Worm (Caenorhabditis elegans) whole organism, young adult: ENCODE results near the gene T15B12.1.

Source experiments
- B0019.2 ChIP-seq: fragments of 200-800 bp; sonication (Bioruptor generic); conservative IDR thresholded peaks from 2 replicates; pipeline ENCODE4 v1.3.6; 2022; ENCODE audit warnings: missing genetic modification reagents, missing genetic modification characterization, missing compliant biosample characterization
- B0035.1 ChIP-seq: sonication (generic microtip); optimal IDR thresholded peaks from 2 replicates; lab custom pipeline; 2016; ENCODE audit warnings: missing genetic modification characterization, mild to moderate bottlenecking, missing compliant biosample characterization, missing genotype, missing genetic modification reagents
- C06A6.2 ChIP-seq: fragments of 200-800 bp; sonication (Bioruptor generic); conservative IDR thresholded peaks from 2 replicates; pipeline ENCODE4 v1.3.6; 2022; ENCODE audit warnings: missing genetic modification characterization, missing compliant biosample characterization
- D2030.7 ChIP-seq: fragments of 200-800 bp; sonication (Bioruptor generic); IDR thresholded peaks from 2 replicates; pipeline ENCODE4 v1.3.6; 2022; ENCODE audit warnings: missing genetic modification reagents, missing genetic modification characterization, missing compliant biosample characterization
- F10E7.11 ChIP-seq: sonication (generic microtip); optimal IDR thresholded peaks from 2 replicates; lab custom pipeline; 2017; ENCODE audit warnings: mild to moderate bottlenecking, missing genetic modification characterization, moderate library complexity, missing compliant biosample characterization
- F39B2.1 ChIP-seq: fragments of 200-800 bp; sonication (Bioruptor generic); IDR thresholded peaks from 2 replicates; pipeline ENCODE4 v1.3.6; 2022; ENCODE audit warnings: missing genetic modification reagents, missing genetic modification characterization, missing compliant biosample characterization
- F49E8.2 ChIP-seq: sonication (generic microtip); optimal IDR thresholded peaks from 3 replicates; lab custom pipeline; 2017; ENCODE audit warnings: missing genetic modification characterization, mild to moderate bottlenecking, missing compliant biosample characterization, antibody characterized with exemption, moderate library complexity; ENCODE audit not compliant: insufficient read depth
- F52B5.7 ChIP-seq: sonication (generic microtip); optimal IDR thresholded peaks from 2 replicates; lab custom pipeline; 2016; ENCODE audit warnings: mild to moderate bottlenecking, missing genetic modification characterization, missing compliant biosample characterization
- F57C9.4 ChIP-seq: sonication (generic microtip); optimal IDR thresholded peaks from 2 replicates; lab custom pipeline; 2017; ENCODE audit warnings: mild to moderate bottlenecking, missing genetic modification characterization, missing compliant biosample characterization
- T07F8.4 ChIP-seq: sonication (generic microtip); optimal IDR thresholded peaks from 2 replicates; lab custom pipeline; 2016; ENCODE audit warnings: mild to moderate bottlenecking, missing genetic modification characterization, moderate library complexity, missing compliant biosample characterization
- Y53F4B.3 ChIP-seq: fragments of 200-800 bp; sonication (Bioruptor generic); IDR thresholded peaks from 2 replicates; pipeline ENCODE4 v1.3.6; 2022; ENCODE audit warnings: missing genetic modification reagents, missing genetic modification characterization, missing compliant biosample characterization
- Y53G8AR.9 ChIP-seq: fragments of 200-800 bp; sonication (Bioruptor generic); conservative IDR thresholded peaks from 2 replicates; pipeline ENCODE4 v1.3.6; 2022; ENCODE audit warnings: missing genetic modification reagents, missing genetic modification characterization, missing compliant biosample characterization
- Y95B8A.8 ChIP-seq: fragments of 200-800 bp; sonication (Bioruptor generic); IDR thresholded peaks from 2 replicates; pipeline ENCODE4 v1.3.6; 2022; ENCODE audit warnings: missing genetic modification reagents, missing genetic modification characterization, missing compliant biosample characterization
- ama-1 ChIP-seq, 3 experiments: fragments of 150-350 bp in 1 of 3; sonication (generic microtip) in 2 of 3; optimal IDR thresholded peaks; 2 replicates each; lab custom pipeline; 2014 to 2018; ENCODE audit warnings: missing biosample characterization in 2 of 3, missing genetic modification characterization in 2 of 3, missing genetic modification reagents in 2 of 3
- attf-3 ChIP-seq: fragments of 200-800 bp; sonication (Bioruptor generic); conservative IDR thresholded peaks from 2 replicates; pipeline ENCODE4 v1.3.6; 2022; ENCODE audit warnings: missing genetic modification reagents, missing genetic modification characterization, missing compliant biosample characterization
- bed-2 ChIP-seq: fragments of 200-800 bp; sonication (Bioruptor generic); IDR thresholded peaks from 2 replicates; pipeline ENCODE4 v1.3.6; 2022; ENCODE audit warnings: missing genetic modification reagents, missing genetic modification characterization, missing compliant biosample characterization
- ccch-3 ChIP-seq: fragments of 200-800 bp; sonication (Bioruptor generic); optimal IDR thresholded peaks from 2 replicates; lab custom pipeline; 2018; ENCODE audit warnings: mild to moderate bottlenecking, missing genetic modification characterization, missing compliant biosample characterization
- ceh-100 ChIP-seq: fragments of 200-800 bp; sonication (Bioruptor generic); IDR thresholded peaks from 2 replicates; pipeline ENCODE4 v1.3.6; 2022; ENCODE audit warnings: missing genetic modification reagents, missing genetic modification characterization, missing compliant biosample characterization
- ceh-40 ChIP-seq: fragments of 200-800 bp; sonication (Bioruptor generic); IDR thresholded peaks from 2 replicates; pipeline ENCODE4 v1.3.6; 2022; ENCODE audit warnings: missing genetic modification characterization, missing compliant biosample characterization
- dpff-1 ChIP-seq: sonication (generic microtip); optimal IDR thresholded peaks from 2 replicates; lab custom pipeline; 2017; ENCODE audit warnings: mild to moderate bottlenecking, missing genetic modification characterization, missing compliant biosample characterization
- egl-18 ChIP-seq: fragments of 200-800 bp; sonication (Bioruptor generic); IDR thresholded peaks from 2 replicates; pipeline ENCODE4 v1.3.6; 2022; ENCODE audit warnings: missing genetic modification reagents, missing genetic modification characterization, missing compliant biosample characterization
- ekl-4 ChIP-seq: fragments of 200-800 bp; sonication (Bioruptor generic); IDR thresholded peaks from 2 replicates; pipeline ENCODE4 v1.3.6; 2022; ENCODE audit warnings: missing genetic modification reagents, missing genetic modification characterization, missing compliant biosample characterization
- fkh-3 ChIP-seq: sonication (generic microtip); optimal IDR thresholded peaks from 2 replicates; lab custom pipeline; 2016; ENCODE audit warnings: mild to moderate bottlenecking, missing genetic modification characterization, missing compliant biosample characterization
- gei-17 ChIP-seq: fragments of 200-800 bp; sonication (Bioruptor generic); optimal IDR thresholded peaks from 2 replicates; lab custom pipeline; 2018; ENCODE audit warnings: mild to moderate bottlenecking, missing genetic modification characterization, missing compliant biosample characterization
- hlh-12 ChIP-seq: sonication (generic microtip); optimal IDR thresholded peaks from 2 replicates; lab custom pipeline; 2016; ENCODE audit warnings: missing genetic modification characterization, missing compliant biosample characterization
- hmg-20 ChIP-seq: fragments of 200-800 bp; sonication (Bioruptor generic); IDR thresholded peaks from 2 replicates; pipeline ENCODE4 v1.3.6; 2022; ENCODE audit warnings: missing genetic modification reagents, missing genetic modification characterization, missing compliant biosample characterization
- hrde-1 ChIP-seq: sonication (generic microtip); optimal IDR thresholded peaks from 2 replicates; lab custom pipeline; 2016; ENCODE audit warnings: missing genetic modification characterization, mild to moderate bottlenecking, missing compliant biosample characterization, moderate library complexity, missing genotype, missing genetic modification reagents, borderline replicate concordance
- lag-1 ChIP-seq: fragments of 200-800 bp; sonication (Bioruptor generic); IDR thresholded peaks from 2 replicates; pipeline ENCODE4 v1.3.6; 2022; ENCODE audit warnings: missing genetic modification reagents, missing genetic modification characterization, missing compliant biosample characterization
- let-607 ChIP-seq, 2 experiments: fragments of 200-800 bp in 1 of 2; sonication (Bioruptor generic) in 1 of 2; sonication (generic microtip) in 1 of 2; optimal IDR thresholded peaks; 2 replicates each; lab custom pipeline; 2016 to 2018; ENCODE audit warnings: mild to moderate bottlenecking in 2 of 2, missing compliant biosample characterization in 2 of 2, missing genetic modification characterization in 2 of 2, moderate library complexity in 2 of 2, missing genotype in 1 of 2
- madf-10 ChIP-seq: sonication (generic microtip); optimal IDR thresholded peaks from 2 replicates; lab custom pipeline; 2016; ENCODE audit warnings: mild to moderate bottlenecking, missing genetic modification characterization, missing compliant biosample characterization
- madf-3 ChIP-seq: fragments of 200-800 bp; sonication (Bioruptor generic); IDR thresholded peaks from 2 replicates; pipeline ENCODE4 v1.3.6; 2022; ENCODE audit warnings: missing genetic modification reagents, missing genetic modification characterization, missing compliant biosample characterization
- madf-6 ChIP-seq: fragments of 200-800 bp; sonication (Bioruptor generic); IDR thresholded peaks from 2 replicates; pipeline ENCODE4 v1.3.6; 2022; ENCODE audit warnings: missing genetic modification reagents, missing genetic modification characterization, missing compliant biosample characterization
- mcd-1 ChIP-seq: fragments of 200-800 bp; sonication (Bioruptor generic); IDR thresholded peaks from 2 replicates; pipeline ENCODE4 v1.3.6; 2022; ENCODE audit warnings: missing genetic modification reagents, missing genetic modification characterization, missing compliant biosample characterization
- nfya-1 ChIP-seq: sonication (generic microtip); optimal IDR thresholded peaks from 2 replicates; lab custom pipeline; 2017; ENCODE audit warnings: antibody characterized with exemption, missing compliant biosample characterization, missing genetic modification characterization, borderline replicate concordance; ENCODE audit not compliant: insufficient read depth
- nfyb-1 ChIP-seq: fragments of 200-800 bp; sonication (Bioruptor generic); IDR thresholded peaks from 2 replicates; pipeline ENCODE4 v1.3.6; 2022; ENCODE audit warnings: missing genetic modification reagents, missing genetic modification characterization, missing compliant biosample characterization
- nhr-179 ChIP-seq: sonication (generic microtip); optimal IDR thresholded peaks from 2 replicates; lab custom pipeline; 2016; ENCODE audit warnings: mild to moderate bottlenecking, missing genetic modification characterization, missing compliant biosample characterization
- nhr-27 ChIP-seq: fragments of 200-800 bp; sonication (Bioruptor generic); optimal IDR thresholded peaks from 2 replicates; lab custom pipeline; 2018; ENCODE audit warnings: mild to moderate bottlenecking, missing genetic modification characterization, moderate library complexity, missing compliant biosample characterization
- rcor-1 ChIP-seq: fragments of 200-800 bp; sonication (Bioruptor generic); IDR thresholded peaks from 2 replicates; pipeline ENCODE4 v1.3.6; 2022; ENCODE audit warnings: missing genetic modification reagents, missing genetic modification characterization, missing compliant biosample characterization
- snpc-1.3 ChIP-seq: sonication (generic microtip); optimal IDR thresholded peaks from 2 replicates; lab custom pipeline; 2017; ENCODE audit warnings: missing genetic modification characterization, mild to moderate bottlenecking, missing compliant biosample characterization, antibody characterized with exemption, moderate library complexity, missing genotype, missing genetic modification reagents; ENCODE audit not compliant: insufficient read depth
- snpc-3.4 ChIP-seq: sonication (generic microtip); optimal IDR thresholded peaks from 2 replicates; lab custom pipeline; 2017; ENCODE audit warnings: missing genetic modification characterization, mild to moderate bottlenecking, missing compliant biosample characterization, antibody characterized with exemption, moderate library complexity, missing genotype, missing genetic modification reagents
- snpc-4 ChIP-seq, 5 experiments: fragments of 150-350 bp in 1 of 5; sonication (generic microtip) in 4 of 5; optimal IDR thresholded peaks; 2 replicates each; lab custom pipeline; 2014 to 2018; ENCODE audit warnings: missing genetic modification characterization in 5 of 5, missing biosample characterization in 3 of 5, antibody characterized with exemption in 2 of 5, mild to moderate bottlenecking in 2 of 5, missing compliant biosample characterization in 2 of 5, missing genotype in 2 of 5, moderate library complexity in 2 of 5, missing genetic modification reagents in 1 of 5
- somi-1 ChIP-seq: fragments of 200-800 bp; sonication (Bioruptor generic); optimal IDR thresholded peaks from 2 replicates; lab custom pipeline; 2018; ENCODE audit warnings: mild to moderate bottlenecking, missing genetic modification characterization, missing compliant biosample characterization
- tbx-9 ChIP-seq: sonication (generic microtip); optimal IDR thresholded peaks from 2 replicates; lab custom pipeline; 2016; ENCODE audit warnings: borderline replicate concordance, missing genetic modification characterization, inconsistent platforms, missing compliant biosample characterization
- zim-3 ChIP-seq: sonication (generic microtip); optimal IDR thresholded peaks from 2 replicates; lab custom pipeline; 2017; ENCODE audit warnings: mild to moderate bottlenecking, missing genetic modification characterization, moderate library complexity, missing compliant biosample characterization
- ztf-26 ChIP-seq: sonication (generic microtip); optimal IDR thresholded peaks from 2 replicates; lab custom pipeline; 2017; ENCODE audit warnings: missing genetic modification characterization, missing compliant biosample characterization
- ztf-28 ChIP-seq: fragments of 200-800 bp; sonication (Bioruptor generic); IDR thresholded peaks from 2 replicates; pipeline ENCODE4 v1.3.6; 2022; ENCODE audit warnings: missing genetic modification reagents, missing genetic modification characterization, missing compliant biosample characterization

Gene T15B12.1

ce11 chrIII:5305725-5306124 lies 17.7 kb downstream of the T15B12.1 start:
- TF ChIP-seq nhr-27 (tag; lab: Kevin White, UChicago) (peak; percentile 33), mcd-1 (no peak; the same call in 1 of the 2 replicates), hlh-12 (tag; lab: Kevin White, UChicago) (peak; percentile 61), nfyb-1 (GFP tag; lab: Robert Waterston, UW) (peak; percentile 85), ceh-40 (GFP tag; lab: Robert Waterston, UW) (peak; percentile 91), lag-1 (GFP tag; lab: Robert Waterston, UW) (peak; percentile 64; the same call in 1 of the 2 replicates), snpc-4 (GFP tag; optimal IDR thresholded peaks at IDR 0.05; lab: Kevin White, UChicago) (peak; percentile 52), snpc-4 (tag; optimal IDR thresholded peaks at IDR 0.05; lab: Kevin White, UChicago) (peak in 1 of 4 experiments; percentile 78), F49E8.2 (tag; lab: Kevin White, UChicago) (peak; percentile 66), F57C9.4 (tag; lab: Kevin White, UChicago) (no peak), Y53F4B.3 (GFP tag; lab: Robert Waterston, UW) (no peak; the same call in 1 of the 2 replicates), rcor-1 (GFP tag; lab: Robert Waterston, UW) (peak; percentile 70), dpff-1 (tag; lab: Kevin White, UChicago) (no peak), F10E7.11 (tag; lab: Kevin White, UChicago) (peak; percentile 57), egl-18 (GFP tag; lab: Robert Waterston, UW) (no peak), tbx-9 (no peak), ccch-3 (GFP tag; lab: Kevin White, UChicago) (no peak), hrde-1 (tag; lab: Kevin White, UChicago) (peak; percentile 67), T07F8.4 (tag; lab: Kevin White, UChicago) (peak; percentile 70), C06A6.2 (no peak), bed-2 (GFP tag; lab: Robert Waterston, UW) (no peak), ztf-26 (tag; lab: Kevin White, UChicago) (peak; percentile 29), hmg-20 (GFP tag; lab: Robert Waterston, UW) (peak; percentile 46; the same call in 1 of the 2 replicates), snpc-1.3 (peak; percentile 75), ekl-4 (no peak; the same call in 1 of the 2 replicates), ztf-28 (GFP tag; lab: Robert Waterston, UW) (peak; percentile 83; the same call in 1 of the 2 replicates), F52B5.7 (tag; lab: Kevin White, UChicago) (peak; percentile 83), let-607 (tag; optimal IDR thresholded peaks at IDR 0.05; lab: Kevin White, UChicago) (peak in 1 of 2 experiments; percentile 58), ama-1 (optimal IDR thresholded peaks at IDR 0.05; lab: Kevin White, UChicago) (no peak), ama-1 (GFP tag; optimal IDR thresholded peaks at IDR 0.05; lab: Kevin White, UChicago) (peak; percentile 57 to 76), snpc-3.4 (tag; lab: Kevin White, UChicago) (peak; percentile 80), nfya-1 (tag; lab: Kevin White, UChicago) (no peak), zim-3 (tag; lab: Kevin White, UChicago) (peak; percentile 78), fkh-3 (tag; lab: Kevin White, UChicago) (peak; percentile 81), somi-1 (peak; percentile 76), B0019.2 (GFP tag; lab: Robert Waterston, UW) (0 out of 2 replicates have a peak, but pooled peaks have one; percentile 27), madf-3 (GFP tag; lab: Robert Waterston, UW) (peak; percentile 83), B0035.1 (tag; lab: Kevin White, UChicago) (no peak), Y53G8AR.9 (GFP tag; lab: Robert Waterston, UW) (peak; percentile 68; the same call in 1 of the 2 replicates), D2030.7 (GFP tag; lab: Robert Waterston, UW) (peak; percentile 81), ceh-100 (0 out of 2 replicates have a peak, but pooled peaks have one; percentile 41), madf-10 (tag; lab: Kevin White, UChicago) (peak; percentile 51), gei-17 (no peak), Y95B8A.8 (GFP tag; lab: Robert Waterston, UW) (peak; percentile 80; the same call in 1 of the 2 replicates), nhr-179 (tag; lab: Kevin White, UChicago) (peak; percentile 31), attf-3 (GFP tag; lab: Robert Waterston, UW) (peak; percentile 58), madf-6 (GFP tag; lab: Robert Waterston, UW) (no peak; the same call in 1 of the 2 replicates), F39B2.1 (GFP tag; lab: Robert Waterston, UW) (no peak)
